Fruit fly (Drosophila melanogaster): ENCODE measurements around the gene CG43702.

Gene CG43702

DNA sequence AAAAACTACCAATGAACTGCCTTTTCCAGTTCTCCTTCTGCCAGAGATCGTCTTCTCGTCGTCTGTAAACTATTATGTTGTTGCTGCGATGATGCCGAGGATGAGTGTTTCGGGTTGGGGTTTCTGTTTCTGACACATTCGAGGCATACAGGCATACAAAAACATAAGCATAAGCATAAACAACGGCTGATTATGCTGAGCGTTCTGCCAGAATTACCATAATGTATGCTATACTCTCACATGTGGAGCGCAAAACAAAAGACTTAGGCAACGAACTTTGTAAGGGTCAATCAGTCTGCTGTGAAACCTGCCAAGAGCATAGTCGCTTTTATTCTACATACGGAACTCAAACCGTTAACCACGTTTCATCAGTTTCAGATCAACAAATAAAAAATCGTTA lies 4.3 kb upstream of the CG43702 start, which contains the start of gene Cpr78Cb:
TSS of gene Cpr78Cb (plus strand) at position 291 of the 400 bp plus-strand sequence.
- TF ChIP-seq CG33017 (tag; optimal IDR thresholded peaks at IDR 0.05) (no peak), cic (GFP tag; optimal IDR thresholded peaks at IDR 0.05) (no peak), cnc (optimal IDR thresholded peaks at IDR 0.05) (no peak), CG14711 (tag; optimal IDR thresholded peaks at IDR 0.05) (no peak), kay (GFP tag; ENCODE audit: borderline replicate concordance) (no peak), CG7101 (tag; optimal IDR thresholded peaks at IDR 0.05) (no peak), bab1 (GFP tag; optimal IDR thresholded peaks at IDR 0.05) (no peak), Crg-1 (GFP tag; optimal IDR thresholded peaks at IDR 0.05) (no peak), CG1620 (GFP tag; optimal IDR thresholded peaks at IDR 0.05) (no peak), tj (GFP tag; optimal IDR thresholded peaks at IDR 0.05) (no peak)

DNA sequence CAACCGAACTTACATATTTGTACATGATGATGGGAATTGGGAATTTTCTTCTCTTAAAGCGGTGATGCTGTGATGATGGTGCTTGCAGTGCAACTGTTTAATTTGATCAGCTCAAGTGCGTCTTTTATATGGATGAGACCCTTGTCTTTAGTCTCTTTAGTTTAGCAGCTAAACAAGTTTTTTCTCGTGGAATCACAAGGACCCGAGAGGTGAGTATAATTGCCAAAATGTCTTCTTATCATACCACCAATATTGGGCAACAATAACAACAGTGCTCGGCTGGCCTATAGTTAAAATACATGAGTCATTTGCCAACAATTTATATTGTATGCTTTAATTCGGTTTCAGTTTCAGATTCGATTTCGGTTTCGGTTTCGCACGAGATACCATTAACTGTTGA lies 772 bp upstream of the CG43702 start, which contains the start of gene Edg78E:
TSS of gene Edg78E (minus strand) at position 101 of the 400 bp plus-strand sequence.
- TF ChIP-seq toe (GFP tag; optimal IDR thresholded peaks at IDR 0.05) = no peak
- no peak for TF ChIP-seq CG7101 (tag; optimal IDR thresholded peaks at IDR 0.05)
- TF ChIP-seq cic (GFP tag; optimal IDR thresholded peaks at IDR 0.05) = no peak
- TF ChIP-seq CG1620 (GFP tag; optimal IDR thresholded peaks at IDR 0.05) = no peak
- no peak for TF ChIP-seq ovo (GFP tag; optimal IDR thresholded peaks at IDR 0.05)
- TF ChIP-seq bab1 (GFP tag; optimal IDR thresholded peaks at IDR 0.05) = no peak
- no peak for TF ChIP-seq tj (GFP tag; optimal IDR thresholded peaks at IDR 0.05)
- no peak for TF ChIP-seq CG33017 (tag; optimal IDR thresholded peaks at IDR 0.05)
- no peak for TF ChIP-seq Hr96 (GFP tag; optimal IDR thresholded peaks at IDR 0.05)
- TF ChIP-seq cnc (optimal IDR thresholded peaks at IDR 0.05) = no peak
- TF ChIP-seq Mnt (GFP tag; optimal IDR thresholded peaks at IDR 0.05) = no peak
- no peak for TF ChIP-seq pad (GFP tag; optimal IDR thresholded peaks at IDR 0.05)

DNA sequence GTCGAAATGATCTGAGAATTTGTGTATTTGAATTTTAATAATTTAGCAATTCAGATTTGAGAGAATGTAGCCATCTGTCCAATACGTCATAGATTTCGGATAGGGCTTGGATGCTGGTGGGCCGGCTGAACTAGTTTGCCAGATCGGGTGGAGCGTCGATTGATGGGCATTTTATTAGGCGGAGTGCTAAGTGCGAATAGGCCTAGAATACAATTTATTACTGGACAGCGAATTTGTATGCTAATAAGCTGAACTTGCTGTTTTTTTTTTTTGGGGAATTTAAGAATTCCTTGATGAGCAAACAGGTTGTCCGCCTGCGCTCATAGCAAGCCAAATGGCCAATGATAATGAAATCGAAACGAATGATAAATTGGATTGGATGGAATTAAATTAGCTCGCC lies 728 bp downstream of the CG43702 start:
- no peak for TF ChIP-seq Crg-1 (GFP tag; optimal IDR thresholded peaks at IDR 0.05)
- no peak for TF ChIP-seq Mnt (GFP tag; optimal IDR thresholded peaks at IDR 0.05)
- no peak for TF ChIP-seq CG5204 (GFP tag; optimal IDR thresholded peaks at IDR 0.05)
- TF ChIP-seq Hr96 (GFP tag; optimal IDR thresholded peaks at IDR 0.05) = no peak
- TF ChIP-seq bab1 (GFP tag; optimal IDR thresholded peaks at IDR 0.05) = no peak
- TF ChIP-seq Clk (GFP tag; optimal IDR thresholded peaks at IDR 0.05) = no peak
- no peak for TF ChIP-seq cnc (optimal IDR thresholded peaks at IDR 0.05)

DNA sequence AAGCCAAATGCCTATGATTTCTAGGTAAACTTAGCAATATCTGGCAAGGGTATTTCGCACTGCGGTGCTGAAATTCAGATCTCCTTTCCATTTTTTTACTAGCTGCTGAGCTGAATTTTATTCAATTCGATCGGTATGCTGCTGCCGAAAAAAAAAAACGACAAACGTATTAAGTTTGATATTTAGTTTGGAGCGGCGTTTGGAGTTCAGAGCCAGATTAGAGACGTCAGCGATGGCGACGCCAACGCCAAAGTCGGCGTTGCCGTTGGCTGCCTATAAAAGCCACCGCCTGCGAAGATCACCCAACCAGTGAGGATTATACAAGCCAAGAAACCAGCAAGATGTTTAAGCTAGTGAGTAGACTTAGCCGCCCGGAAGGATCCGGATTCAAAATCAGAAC lies 1.8 kb downstream of the CG43702 start, which contains the start of gene Cpr78Cc:
TSS of gene Cpr78Cc (plus strand) at position 301 of the 400 bp plus-strand sequence.
- TF ChIP-seq cic (GFP tag; optimal IDR thresholded peaks at IDR 0.05) = no peak
- no peak for TF ChIP-seq toe (GFP tag; optimal IDR thresholded peaks at IDR 0.05)
- no peak for TF ChIP-seq CG7045 (GFP tag; optimal IDR thresholded peaks at IDR 0.05)
- no peak for TF ChIP-seq CG7101 (tag; optimal IDR thresholded peaks at IDR 0.05)
- no peak for TF ChIP-seq pad (GFP tag; optimal IDR thresholded peaks at IDR 0.05)
- TF ChIP-seq Mnt (GFP tag; optimal IDR thresholded peaks at IDR 0.05) = no peak
- no peak for TF ChIP-seq CG1620 (GFP tag; optimal IDR thresholded peaks at IDR 0.05)
- no peak for TF ChIP-seq bab1 (GFP tag; optimal IDR thresholded peaks at IDR 0.05)
- TF ChIP-seq CG5204 (GFP tag; optimal IDR thresholded peaks at IDR 0.05) = no peak
- TF ChIP-seq cnc (optimal IDR thresholded peaks at IDR 0.05) = no peak
- TF ChIP-seq Hr96 (GFP tag; optimal IDR thresholded peaks at IDR 0.05) = no peak
- TF ChIP-seq Clk (GFP tag; optimal IDR thresholded peaks at IDR 0.05) = no peak
- TF ChIP-seq ovo (GFP tag; optimal IDR thresholded peaks at IDR 0.05) = no peak
- TF ChIP-seq CG14711 (tag; optimal IDR thresholded peaks at IDR 0.05) = no peak
- TF ChIP-seq CG11617 (GFP tag; optimal IDR thresholded peaks at IDR 0.05) = no peak
- TF ChIP-seq Crg-1 (GFP tag; optimal IDR thresholded peaks at IDR 0.05) = no peak
- no peak for TF ChIP-seq kay (GFP tag; ENCODE audit: borderline replicate concordance)
- TF ChIP-seq CG12768 (GFP tag; optimal IDR thresholded peaks at IDR 0.05) = no peak
- no peak for TF ChIP-seq tj (GFP tag; optimal IDR thresholded peaks at IDR 0.05)

DNA sequence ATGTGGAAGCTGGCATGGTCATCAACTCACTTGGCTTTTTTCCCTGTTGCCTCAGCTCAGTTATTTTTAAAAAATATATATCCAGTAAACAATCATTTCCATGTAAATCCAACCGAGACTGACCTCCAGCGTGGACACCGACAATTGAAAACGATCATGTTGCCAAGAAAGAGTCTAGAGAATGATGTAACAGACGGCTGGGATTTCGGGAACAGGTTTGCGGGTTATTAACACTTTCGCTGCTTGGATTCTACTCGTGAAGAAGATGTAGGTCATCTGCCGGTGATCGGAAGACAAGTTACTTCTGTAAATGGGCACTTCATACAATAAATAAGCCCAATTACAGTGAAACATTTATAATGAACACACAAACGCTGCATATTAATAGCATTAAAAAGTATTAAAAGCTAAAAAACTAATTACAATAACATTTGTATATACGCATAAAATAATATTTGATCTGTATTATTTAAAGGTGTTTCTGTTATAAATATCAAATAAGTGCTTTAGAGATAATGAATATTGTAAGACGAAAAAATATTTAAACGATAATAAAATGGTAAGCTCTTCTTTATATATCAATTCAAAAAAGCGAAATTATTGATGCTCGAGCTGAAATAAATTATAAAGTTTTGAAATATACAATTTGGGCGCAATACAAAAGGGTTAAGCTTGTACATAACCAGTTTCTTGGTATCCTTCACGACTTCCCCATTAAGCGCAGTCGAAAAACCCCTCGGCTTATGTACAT lies 3.4 kb downstream of the CG43702 start:
- TF ChIP-seq pad (GFP tag; optimal IDR thresholded peaks at IDR 0.05) (no peak), Clk (GFP tag; optimal IDR thresholded peaks at IDR 0.05) (no peak), tj (GFP tag; optimal IDR thresholded peaks at IDR 0.05) (no peak), cnc (optimal IDR thresholded peaks at IDR 0.05) (no peak), Crg-1 (GFP tag; optimal IDR thresholded peaks at IDR 0.05) (no peak), cic (GFP tag; optimal IDR thresholded peaks at IDR 0.05) (no peak), bab1 (GFP tag; optimal IDR thresholded peaks at IDR 0.05) (no peak), kay (GFP tag; ENCODE audit: borderline replicate concordance) (no peak), CG5204 (GFP tag; optimal IDR thresholded peaks at IDR 0.05) (no peak), ovo (GFP tag; optimal IDR thresholded peaks at IDR 0.05) (no peak), CG12768 (GFP tag; optimal IDR thresholded peaks at IDR 0.05) (no peak), CG7101 (tag; optimal IDR thresholded peaks at IDR 0.05) (no peak), CG1620 (GFP tag; optimal IDR thresholded peaks at IDR 0.05) (no peak), toe (GFP tag; optimal IDR thresholded peaks at IDR 0.05) (no peak)

DNA sequence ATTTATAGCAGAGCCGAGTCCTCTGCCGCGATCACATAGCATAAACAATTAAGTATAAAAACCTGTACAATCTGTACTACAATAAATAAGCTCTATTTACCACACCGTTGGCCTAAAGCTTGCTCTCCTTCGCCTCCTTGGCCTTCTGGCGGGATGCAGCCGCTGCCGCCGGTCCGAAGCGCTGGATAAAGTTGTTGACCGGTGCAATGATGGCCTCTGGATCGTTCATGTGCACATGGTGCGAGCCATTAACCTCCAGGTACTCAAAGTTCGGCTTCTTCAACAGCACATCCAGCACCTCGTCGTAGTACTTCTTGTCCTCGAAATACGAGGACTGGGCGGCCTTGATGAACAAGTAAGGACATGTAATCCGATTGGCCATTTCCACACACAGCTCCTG lies 4.0 kb downstream of the CG43702 start:
- no peak for TF ChIP-seq kay (GFP tag; ENCODE audit: borderline replicate concordance)
- TF ChIP-seq Clk (GFP tag; optimal IDR thresholded peaks at IDR 0.05) = no peak
- no peak for TF ChIP-seq CG7101 (tag; optimal IDR thresholded peaks at IDR 0.05)
- TF ChIP-seq Hr96 (GFP tag; optimal IDR thresholded peaks at IDR 0.05) = no peak
- no peak for TF ChIP-seq CG5204 (GFP tag; optimal IDR thresholded peaks at IDR 0.05)
- no peak for TF ChIP-seq CG14711 (tag; optimal IDR thresholded peaks at IDR 0.05)
- TF ChIP-seq CG7045 (GFP tag; optimal IDR thresholded peaks at IDR 0.05) = no peak
- TF ChIP-seq tj (GFP tag; optimal IDR thresholded peaks at IDR 0.05) = no peak
- TF ChIP-seq CG1620 (GFP tag; optimal IDR thresholded peaks at IDR 0.05) = no peak
- TF ChIP-seq toe (GFP tag; optimal IDR thresholded peaks at IDR 0.05) = no peak
- no peak for TF ChIP-seq Mnt (GFP tag; optimal IDR thresholded peaks at IDR 0.05)
- TF ChIP-seq bab1 (GFP tag; optimal IDR thresholded peaks at IDR 0.05) = no peak
- no peak for TF ChIP-seq Crg-1 (GFP tag; optimal IDR thresholded peaks at IDR 0.05)
- no peak for TF ChIP-seq ovo (GFP tag; optimal IDR thresholded peaks at IDR 0.05)
- TF ChIP-seq cic (GFP tag; optimal IDR thresholded peaks at IDR 0.05) = no peak
